Worm (Caenorhabditis elegans): Measurements from ENCODE around the gene col-124.

Gene col-124

DNA sequence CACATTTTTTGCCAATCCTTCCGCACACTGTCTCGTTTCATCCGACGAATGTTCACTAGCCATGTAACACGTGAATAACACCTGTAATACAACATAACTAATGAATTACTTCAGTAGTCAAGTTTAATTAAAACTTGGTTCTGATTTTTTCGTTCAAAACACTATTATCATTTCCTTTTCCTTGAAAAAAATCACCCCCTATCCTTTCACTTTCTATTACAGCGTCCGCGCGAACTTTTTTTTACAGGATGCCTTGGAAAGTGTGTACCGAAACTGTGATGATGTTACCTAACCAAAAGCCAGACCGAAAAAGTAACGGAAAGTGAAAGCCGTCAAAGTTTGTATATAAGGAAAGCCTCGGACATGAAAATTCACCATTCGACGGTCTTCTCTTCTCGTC, at the start of gene col-124:
Gene col-124 (plus strand): TSS at position 374 of the 400 bp plus-strand sequence.
- TF ChIP-seq pha-4 (tag; optimal IDR thresholded peaks at IDR 0.05): no peak
- TF ChIP-seq nhr-25 (tag; optimal IDR thresholded peaks at IDR 0.05): no peak
- no peak for TF ChIP-seq lin-15B (tag; optimal IDR thresholded peaks at IDR 0.05)

DNA sequence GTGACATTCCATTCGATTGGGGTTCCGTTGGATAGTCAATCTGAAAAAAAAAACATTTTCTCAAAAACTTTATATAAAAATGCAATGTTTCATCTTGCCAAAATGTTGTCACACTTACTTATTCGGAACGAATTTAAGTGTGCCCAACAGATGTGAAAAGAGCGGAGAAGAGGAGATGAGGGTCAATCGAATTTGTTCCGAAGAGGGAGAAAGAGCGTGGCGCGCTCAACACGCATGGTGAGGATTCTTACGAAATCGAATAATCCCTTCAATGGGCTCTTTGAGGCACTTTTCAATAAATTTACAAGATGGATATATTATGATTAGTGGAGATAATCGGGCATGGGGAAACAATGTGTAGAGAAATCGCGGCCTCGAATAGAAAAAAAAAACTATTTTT, 45.4 kb upstream of the col-124 start:
- no peak for TF ChIP-seq lin-39 (tag; optimal IDR thresholded peaks at IDR 0.05)
- TF ChIP-seq fkh-10 (GFP tag; optimal IDR thresholded peaks at IDR 0.05): peak; percentile 93
- no peak for TF ChIP-seq ZK546.5 (tag; optimal IDR thresholded peaks at IDR 0.05)

DNA sequence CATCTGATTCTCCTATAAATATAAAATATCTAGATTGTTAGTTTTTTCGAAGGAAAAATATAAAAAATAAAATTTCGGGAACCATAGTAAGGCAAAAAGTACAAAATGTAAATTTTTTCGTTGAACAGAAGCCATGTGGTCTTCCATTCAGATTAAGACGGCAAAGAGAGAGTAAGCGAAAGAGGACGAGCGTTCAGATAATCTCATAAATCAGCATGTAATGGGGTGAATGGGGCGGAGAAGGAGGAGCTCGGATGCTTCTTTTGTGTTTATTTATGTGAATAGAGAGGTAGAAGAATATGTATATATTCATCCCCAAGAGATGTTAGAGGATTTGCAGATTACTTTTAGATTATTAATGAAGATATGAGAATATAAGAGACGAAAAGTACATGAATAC, 41.9 kb upstream of the col-124 start, which contains the start of gene pxf-1:
Gene pxf-1 (minus strand): TSS at position 14 of the 400 bp plus-strand sequence.
- TF ChIP-seq egl-5 (tag; optimal IDR thresholded peaks at IDR 0.05) (peak; percentile 52), egl-27 (tag; optimal IDR thresholded peaks at IDR 0.05) (no peak)

DNA sequence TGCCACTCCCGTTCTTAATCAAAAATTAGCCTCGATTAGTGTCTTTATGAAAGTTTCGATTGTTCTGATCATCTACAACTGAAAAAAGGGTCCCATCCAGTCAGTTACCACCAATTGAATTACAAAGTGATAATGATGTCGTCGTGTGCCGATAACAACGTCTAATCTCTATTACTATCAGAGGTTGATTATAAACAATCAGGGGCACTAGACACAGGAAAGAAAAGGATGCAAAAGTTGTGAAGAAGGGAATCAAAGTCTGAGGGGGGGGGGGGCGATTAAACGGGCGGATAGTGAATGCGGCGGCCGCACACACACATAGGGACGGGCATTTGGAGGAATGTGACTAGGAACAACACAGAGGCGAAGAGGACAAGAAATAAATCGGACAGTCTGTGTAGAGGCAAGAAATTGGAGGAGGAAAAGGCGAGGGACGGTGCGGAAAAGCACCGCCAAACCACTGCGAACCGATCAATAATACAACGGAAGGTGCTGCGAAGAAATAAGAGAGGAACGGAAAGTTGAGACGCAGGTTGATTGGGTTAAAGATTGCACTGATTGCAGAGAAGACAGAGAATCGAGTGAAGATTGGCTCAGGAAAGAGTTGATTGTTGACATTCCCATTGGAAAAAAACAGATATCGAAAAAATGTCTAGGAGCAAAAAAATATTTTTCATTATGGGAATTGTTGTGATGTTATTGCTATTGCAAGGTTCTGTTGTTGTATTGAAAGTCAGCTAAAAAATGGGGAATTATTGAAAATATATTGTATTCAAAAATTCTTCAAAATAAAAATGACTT, 41.1 kb upstream of the col-124 start:
- peak; percentile 37 for TF ChIP-seq hmg-11 (tag; optimal IDR thresholded peaks at IDR 0.05)
- no peak for TF ChIP-seq sea-2 (GFP tag; optimal IDR thresholded peaks at IDR 0.05)
- TF ChIP-seq ceh-16 (tag; optimal IDR thresholded peaks at IDR 0.05): no peak
- peak; percentile 56 for TF ChIP-seq pha-4 (tag; optimal IDR thresholded peaks at IDR 0.05)
- TF ChIP-seq ztf-11 (tag; optimal IDR thresholded peaks at IDR 0.05): no peak
- no peak for TF ChIP-seq ztf-4 (tag; optimal IDR thresholded peaks at IDR 0.05)
- TF ChIP-seq aly-2 (tag; optimal IDR thresholded peaks at IDR 0.05): no peak
- TF ChIP-seq lsy-12 (tag; optimal IDR thresholded peaks at IDR 0.05): no peak
- peak; percentile 29 for TF ChIP-seq nfya-1 (tag; optimal IDR thresholded peaks at IDR 0.05; ENCODE audit: insufficient read depth)
- no peak for TF ChIP-seq nhr-43 (tag; optimal IDR thresholded peaks at IDR 0.05; ENCODE audit: poor library complexity, severe bottlenecking)
- no peak for TF ChIP-seq fos-1 (tag; optimal IDR thresholded peaks at IDR 0.05)
- no peak for TF ChIP-seq eor-1 (tag; optimal IDR thresholded peaks at IDR 0.05)
- TF ChIP-seq nhr-25 (tag; optimal IDR thresholded peaks at IDR 0.05): peak; percentile 16
- TF ChIP-seq ZK546.5 (tag; optimal IDR thresholded peaks at IDR 0.05): no peak
- no peak for TF ChIP-seq ceh-9 (tag; optimal IDR thresholded peaks at IDR 0.05)
- peak; percentile 45 for TF ChIP-seq elt-2 (tag; optimal IDR thresholded peaks at IDR 0.05)
- TF ChIP-seq mml-1 (tag; optimal IDR thresholded peaks at IDR 0.05): no peak
- TF ChIP-seq ceh-28 (tag; optimal IDR thresholded peaks at IDR 0.05): peak; percentile 24

DNA sequence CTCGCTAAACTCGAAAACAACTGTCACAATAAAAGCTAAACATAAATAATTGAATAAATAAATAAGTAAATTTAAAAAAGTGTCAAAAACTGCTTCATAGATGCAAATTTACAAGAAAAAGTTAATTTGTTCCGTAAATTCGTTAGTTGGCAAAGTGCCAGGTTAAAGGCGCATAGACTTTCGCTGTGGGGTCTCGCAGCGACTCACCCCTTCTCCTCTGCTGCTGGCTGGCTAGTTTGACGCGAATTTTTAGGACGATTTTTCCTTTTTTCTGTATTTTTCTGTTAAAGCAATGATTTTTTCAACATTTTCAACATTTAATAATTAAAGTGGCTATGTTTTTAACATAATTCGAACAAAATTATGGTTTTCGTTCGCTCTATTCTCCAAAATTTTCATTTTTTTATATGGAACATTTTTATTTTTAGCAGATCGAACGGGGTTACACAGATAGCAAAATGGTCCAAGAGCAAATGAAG, 40.0 kb upstream of the col-124 start, which contains the start of gene rack-1:
Gene rack-1 (plus strand): TSS at position 429 of the 479 bp plus-strand sequence.
- no peak for TF ChIP-seq nhr-12 (tag; optimal IDR thresholded peaks at IDR 0.05)
- no peak for TF ChIP-seq ZK546.5 (tag; optimal IDR thresholded peaks at IDR 0.05)
- TF ChIP-seq ceh-28 (tag; optimal IDR thresholded peaks at IDR 0.05): no peak
- TF ChIP-seq nhr-28 (tag; optimal IDR thresholded peaks at IDR 0.05): no peak
- no peak for TF ChIP-seq ceh-16 (tag; optimal IDR thresholded peaks at IDR 0.05)
- peak; percentile 79 for TF ChIP-seq lin-39 (tag; optimal IDR thresholded peaks at IDR 0.05)
- TF ChIP-seq zag-1 (tag; optimal IDR thresholded peaks at IDR 0.05): no peak
- no peak for TF ChIP-seq nhr-67 (tag; optimal IDR thresholded peaks at IDR 0.05)
- no peak for TF ChIP-seq fkh-2 (tag; optimal IDR thresholded peaks at IDR 0.05)
- peak; percentile 65 for TF ChIP-seq hmg-11 (tag; optimal IDR thresholded peaks at IDR 0.05)
- no peak for TF ChIP-seq fkh-10 (GFP tag; optimal IDR thresholded peaks at IDR 0.05)
- TF ChIP-seq ceh-82 (tag; optimal IDR thresholded peaks at IDR 0.05): no peak
- TF ChIP-seq pqm-1 (tag; optimal IDR thresholded peaks at IDR 0.05): no peak
- no peak for TF ChIP-seq sea-2 (GFP tag; optimal IDR thresholded peaks at IDR 0.05)
- no peak for TF ChIP-seq eor-1 (tag; optimal IDR thresholded peaks at IDR 0.05)
- TF ChIP-seq nhr-11 (tag; optimal IDR thresholded peaks at IDR 0.05): no peak
- TF ChIP-seq ztf-11 (tag; optimal IDR thresholded peaks at IDR 0.05): no peak
- TF ChIP-seq tbx-2 (tag; optimal IDR thresholded peaks at IDR 0.05): no peak
- TF ChIP-seq elt-2 (tag; optimal IDR thresholded peaks at IDR 0.05): peak; percentile 24
- TF ChIP-seq jun-1 (tag; optimal IDR thresholded peaks at IDR 0.05): no peak
- no peak for TF ChIP-seq ztf-4 (tag; optimal IDR thresholded peaks at IDR 0.05)
- no peak for TF ChIP-seq unc-39 (tag; optimal IDR thresholded peaks at IDR 0.05)
- no peak for TF ChIP-seq elt-1 (tag; optimal IDR thresholded peaks at IDR 0.05)
- TF ChIP-seq mdl-1 (tag; optimal IDR thresholded peaks at IDR 0.05): no peak
- TF ChIP-seq nhr-43 (tag; optimal IDR thresholded peaks at IDR 0.05; ENCODE audit: poor library complexity, severe bottlenecking): no peak
- TF ChIP-seq egl-5 (tag; optimal IDR thresholded peaks at IDR 0.05): no peak
- TF ChIP-seq fos-1 (tag; optimal IDR thresholded peaks at IDR 0.05): no peak
- TF ChIP-seq nhr-77 (tag; optimal IDR thresholded peaks at IDR 0.05): no peak
- TF ChIP-seq daf-12 (tag; optimal IDR thresholded peaks at IDR 0.05): no peak
- TF ChIP-seq lsy-12 (tag; optimal IDR thresholded peaks at IDR 0.05): no peak
- TF ChIP-seq nfya-1 (tag; optimal IDR thresholded peaks at IDR 0.05; ENCODE audit: insufficient read depth): peak; percentile 85
- no peak for TF ChIP-seq aly-2 (tag; optimal IDR thresholded peaks at IDR 0.05)
- no peak for TF ChIP-seq ama-1 (optimal IDR thresholded peaks at IDR 0.05)
- TF ChIP-seq pha-4 (tag; optimal IDR thresholded peaks at IDR 0.05): peak; percentile 70
- TF ChIP-seq unc-62 (GFP tag; optimal IDR thresholded peaks at IDR 0.05): no peak
- TF ChIP-seq nhr-23 (tag; optimal IDR thresholded peaks at IDR 0.05): peak; percentile 73
